Worm (Caenorhabditis elegans): ENCODE measurements around the gene mrpl-11.

- TF ChIP-seq ama-1 (optimal IDR thresholded peaks at IDR 0.05) (no peak), flt-1 (GFP tag; IDR thresholded peaks at IDR 0.05) (no peak), B0310.2 (tag; optimal IDR thresholded peaks at IDR 0.05) (no peak), aly-1 (tag; optimal IDR thresholded peaks at IDR 0.05) (no peak), tra-4 (tag; optimal IDR thresholded peaks at IDR 0.05) (no peak)
These were observed 13.9 kb downstream of the mrpl-11 start, which contains the start of gene ZK370.4 for ce11 chrIII:8731310-8731709.
